Fruit fly (Drosophila melanogaster) Kc167 (cell line): ENCODE data around the gene CG5727.

ENCODE experiments used
- psq ChIP-seq: fragments of >200 bp; optimal IDR thresholded peaks from 2 replicates; lab custom pipeline; 2017; ENCODE audit warnings: missing external identifiers
- ttk ChIP-seq: sonication (Bioruptor generic); optimal IDR thresholded peaks from 2 replicates; lab custom pipeline; 2017; ENCODE audit warnings: missing external identifiers

- TF ChIP-seq ttk (lab: Kevin White, UChicago) (no peak), psq (lab: Kevin White, UChicago) (no peak)
These were observed at the start of gene CG5727, which contains the start of gene ath for dm6 chr2L:10210631-10211557.
